Fruit fly (Drosophila melanogaster) whole organism, wandering third instar larva: Measurements from ENCODE around the gene Polr3C.

Experiments
- Abd-B ChIP-seq: fragments of >200 bp; optimal IDR thresholded peaks from 2 replicates; lab custom pipeline; 2017; ENCODE audit warnings: missing biosample characterization, missing genetic modification characterization
- CG9705 ChIP-seq: fragments of 200-800 bp; sonication (Bioruptor generic); optimal IDR thresholded peaks from 2 replicates; lab custom pipeline; 2018; ENCODE audit warnings: missing biosample characterization, mild to moderate bottlenecking, missing genetic modification characterization
- Dfd ChIP-seq: fragments of >200 bp; optimal IDR thresholded peaks from 2 replicates; lab custom pipeline; 2017; ENCODE audit warnings: missing biosample characterization, missing genetic modification characterization
- Dif ChIP-seq: fragments of 200-275, 200-300 bp; sonication (Bioruptor generic); optimal IDR thresholded peaks from 2 replicates; lab custom pipeline; 2018; ENCODE audit warnings: missing biosample characterization, missing genetic modification characterization; ENCODE audit not compliant: partially characterized antibody
- GATAd ChIP-seq: sonication (Bioruptor generic); optimal IDR thresholded peaks from 2 replicates; lab custom pipeline; 2016; ENCODE audit warnings: missing biosample characterization, missing genetic modification characterization
- HLH106 ChIP-seq: fragments of 200-800 bp; optimal IDR thresholded peaks from 3 replicates; lab custom pipeline; 2019; ENCODE audit warnings: missing biosample characterization, mild to moderate bottlenecking, missing genetic modification characterization, moderate library complexity
- Hr78 ChIP-seq: fragments of >200 bp; optimal IDR thresholded peaks from 2 replicates; lab custom pipeline; 2017; ENCODE audit warnings: missing biosample characterization, missing genetic modification characterization
- Hr83 ChIP-seq: fragments of 200-300 bp; sonication (Bioruptor generic); optimal IDR thresholded peaks from 2 replicates; lab custom pipeline; 2016; ENCODE audit warnings: missing biosample characterization, mild to moderate bottlenecking, missing genetic modification characterization, moderate library complexity; ENCODE audit not compliant: poor library complexity, severe bottlenecking
- Mio ChIP-seq: sonication (Bioruptor generic); optimal IDR thresholded peaks from 2 replicates; lab custom pipeline; 2016; ENCODE audit warnings: missing biosample characterization, missing genetic modification characterization
- Myc ChIP-seq: fragments of >200 bp; optimal IDR thresholded peaks from 2 replicates; lab custom pipeline; 2017
- Rel ChIP-seq, 2 experiments: fragments of 200-800 bp; sonication (Bioruptor generic) in 1 of 2; optimal IDR thresholded peaks; 2 replicates in 1 of 2; 3 replicates in 1 of 2; lab custom pipeline; 2016 to 2019; ENCODE audit warnings: mild to moderate bottlenecking in 2 of 2, missing biosample characterization in 2 of 2, missing genetic modification characterization in 2 of 2, moderate library complexity in 1 of 2
- Sp1 ChIP-seq: fragments of 200-800 bp; sonication (Bioruptor generic); optimal IDR thresholded peaks from 3 replicates; lab custom pipeline; 2019; ENCODE audit warnings: missing biosample characterization, mild to moderate bottlenecking, missing genetic modification characterization, moderate library complexity
- brk ChIP-seq: fragments of 200-800 bp; sonication (Bioruptor generic); optimal IDR thresholded peaks from 2 replicates; lab custom pipeline; 2016; ENCODE audit warnings: missing biosample characterization, mild to moderate bottlenecking, missing genetic modification characterization
- dl ChIP-seq, 2 experiments: fragments of 175-275, 200-275 bp in 1 of 2; fragments of 200-275 bp in 1 of 2; sonication (Bioruptor generic); optimal IDR thresholded peaks; lab custom pipeline; 2018; ENCODE audit warnings: mild to moderate bottlenecking in 2 of 2, missing biosample characterization in 2 of 2, missing genetic modification characterization in 2 of 2, moderate library complexity in 2 of 2; ENCODE audit not compliant: partially characterized antibody in 2 of 2, insufficient read depth in 1 of 2
- dmrt93B ChIP-seq: fragments of 200-800 bp; sonication (Bioruptor generic); optimal IDR thresholded peaks from 2 replicates; lab custom pipeline; 2018; ENCODE audit warnings: missing biosample characterization, mild to moderate bottlenecking, missing genetic modification characterization
- ey ChIP-seq: fragments of 200-800 bp; sonication (Bioruptor generic); optimal IDR thresholded peaks from 2 replicates; lab custom pipeline; 2016; ENCODE audit warnings: missing biosample characterization, missing genetic modification characterization
- lola ChIP-seq: fragments of >200 bp; optimal IDR thresholded peaks from 2 replicates; lab custom pipeline; 2017; ENCODE audit warnings: missing biosample characterization, missing genetic modification characterization
- pan ChIP-seq: fragments of >200 bp; optimal IDR thresholded peaks from 2 replicates; lab custom pipeline; 2017
- psq ChIP-seq: fragments of 200-800 bp; sonication (Bioruptor generic); optimal IDR thresholded peaks from 3 replicates; lab custom pipeline; 2017; ENCODE audit warnings: missing biosample characterization, mild to moderate bottlenecking, missing genetic modification characterization, moderate library complexity
- rgr ChIP-seq: fragments of 200-800 bp; sonication (Bioruptor generic); optimal IDR thresholded peaks from 3 replicates; lab custom pipeline; 2016; ENCODE audit warnings: missing biosample characterization, mild to moderate bottlenecking, missing genetic modification characterization
- sage ChIP-seq: fragments of 200-800 bp; sonication (Bioruptor generic); optimal IDR thresholded peaks from 2 replicates; lab custom pipeline; 2016; ENCODE audit warnings: missing biosample characterization, mild to moderate bottlenecking, missing genetic modification characterization
- tai ChIP-seq: sonication (Bioruptor generic); optimal IDR thresholded peaks from 2 replicates; lab custom pipeline; 2016; ENCODE audit warnings: missing biosample characterization, missing genetic modification characterization

The Polr3C gene

dm6 chr3R:12459879-12460522 lies at the start of gene Polr3C, which contains the start of gene CG5961:
Gene Polr3C, plus strand, starts transcription at chr3R:12460414.
Gene CG5961, minus strand, starts transcription at chr3R:12460294.
- TF ChIP-seq Dif (GFP tag; lab: Kevin White, UChicago) (no peak), Myc (peak; percentile 23), Rel (GFP tag; optimal IDR thresholded peaks at IDR 0.05; lab: Kevin White, UChicago) (no peak), Rel (tag; optimal IDR thresholded peaks at IDR 0.05; lab: Kevin White, UChicago) (peak; percentile 11), Abd-B (no peak), psq (GFP tag; lab: Kevin White, UChicago) (peak; percentile 91)
- TF ChIP-seq, all 38 proteins: peak for 3

dm6 chr3R:12411449-12411848 lies 48.8 kb upstream of the Polr3C start:
- TF ChIP-seq dmrt93B (GFP tag; lab: Kevin White, UChicago) (no peak), Dfd (no peak), Hr78 (GFP tag; lab: Kevin White, UChicago) (no peak), GATAd (GFP tag; lab: Kevin White, UChicago) (no peak)

dm6 chr3R:12413274-12413958 lies 46.8 kb upstream of the Polr3C start, which contains the start of the genes Dip-C and pps:
Gene Dip-C, minus strand, starts transcription at chr3R:12413759.
Gene pps, plus strand, starts transcription at chr3R:12413828.
- TF ChIP-seq Sp1, result peak; percentile 26
- TF ChIP-seq Mio (GFP tag; lab: Kevin White, UChicago), result no peak
- no peak for TF ChIP-seq pan (lab: Kevin White, UChicago)
- no peak for TF ChIP-seq Rel (GFP tag; optimal IDR thresholded peaks at IDR 0.05; lab: Kevin White, UChicago)
- peak; percentile 83 for TF ChIP-seq Rel (tag; optimal IDR thresholded peaks at IDR 0.05; lab: Kevin White, UChicago)
- TF ChIP-seq psq (GFP tag; lab: Kevin White, UChicago), result peak; percentile 4
- no peak for TF ChIP-seq sage
- no peak for TF ChIP-seq GATAd (GFP tag; lab: Kevin White, UChicago)
- no peak for TF ChIP-seq ey (GFP tag; lab: Kevin White, UChicago)

dm6 chr3R:12422379-12422975 lies 37.7 kb upstream of the Polr3C start, which contains the start of the genes Scgbeta and CG17202:
Gene Scgbeta, minus strand, starts transcription at chr3R:12422429.
Gene CG17202, plus strand, starts transcription at chr3R:12422768.
- TF ChIP-seq lola (GFP tag; lab: Kevin White, UChicago), result no peak
- peak; percentile 56 for TF ChIP-seq Hr83
- TF ChIP-seq, all 38 proteins: peak for 1

- TF ChIP-seq rgr (GFP tag; lab: Kevin White, UChicago) (peak; percentile 97), dl (GFP tag; optimal IDR thresholded peaks at IDR 0.05; lab: Kevin White, UChicago; ENCODE audit: insufficient read depth in 1 of 2, partially characterized antibody in 2 of 2) (no peak)
Measured at dm6 chr3R:12423997-12424396, 36.2 kb upstream of the Polr3C start.

- TF ChIP-seq CG9705 (GFP tag; lab: Kevin White, UChicago), result peak; percentile 38
- peak; percentile 6 for TF ChIP-seq psq (GFP tag; lab: Kevin White, UChicago)
- peak; percentile 38 for TF ChIP-seq Sp1
- TF ChIP-seq pan (lab: Kevin White, UChicago), result no peak
- no peak for TF ChIP-seq Rel (GFP tag; optimal IDR thresholded peaks at IDR 0.05; lab: Kevin White, UChicago)
- TF ChIP-seq Rel (tag; optimal IDR thresholded peaks at IDR 0.05; lab: Kevin White, UChicago), result peak; percentile 28
- peak; percentile 4 for TF ChIP-seq ey (GFP tag; lab: Kevin White, UChicago)
- TF ChIP-seq HLH106 (tag; lab: Kevin White, UChicago), result peak; percentile 24
- TF ChIP-seq Myc, result peak; percentile 83
- no peak for TF ChIP-seq brk (GFP tag; lab: Kevin White, UChicago)
Measured at dm6 chr3R:12425510-12426309, 34.5 kb upstream of the Polr3C start, which contains the start of gene Pp1-87B. Gene Pp1-87B, minus strand, starts transcription at chr3R:12425917.

dm6 chr3R:12426310-12426653 lies 33.9 kb upstream of the Polr3C start, which contains the start of gene NANS:
Gene NANS, plus strand, starts transcription at chr3R:12426578.
- TF ChIP-seq tai (GFP tag; lab: Kevin White, UChicago) (no peak), Rel (GFP tag; optimal IDR thresholded peaks at IDR 0.05; lab: Kevin White, UChicago) (no peak), Rel (tag; optimal IDR thresholded peaks at IDR 0.05; lab: Kevin White, UChicago) (no peak)
